Fruit fly (Drosophila melanogaster) whole organism: ENCODE measurements around the gene CG32573.

Experiments used
- CG8478 ChIP-seq: fragments of >200 bp; optimal IDR thresholded peaks from 2 replicates; lab custom pipeline; 2018; ENCODE audit warnings: inconsistent platforms
- Dll ChIP-seq: fragments of >200 bp; optimal IDR thresholded peaks from 2 replicates; lab custom pipeline; 2017
- EcR ChIP-seq, 2 experiments: fragments of >200 bp; optimal IDR thresholded peaks; 2 replicates each; lab custom pipeline; 2017; ENCODE audit warnings: missing biosample characterization in 2 of 2, missing genetic modification characterization in 2 of 2, missing genetic modification reagents in 2 of 2
- pan ChIP-seq: fragments of >200 bp; optimal IDR thresholded peaks from 2 replicates; lab custom pipeline; 2017
- psq ChIP-seq: fragments of >200 bp; optimal IDR thresholded peaks from 2 replicates; lab custom pipeline; 2017

DNA sequence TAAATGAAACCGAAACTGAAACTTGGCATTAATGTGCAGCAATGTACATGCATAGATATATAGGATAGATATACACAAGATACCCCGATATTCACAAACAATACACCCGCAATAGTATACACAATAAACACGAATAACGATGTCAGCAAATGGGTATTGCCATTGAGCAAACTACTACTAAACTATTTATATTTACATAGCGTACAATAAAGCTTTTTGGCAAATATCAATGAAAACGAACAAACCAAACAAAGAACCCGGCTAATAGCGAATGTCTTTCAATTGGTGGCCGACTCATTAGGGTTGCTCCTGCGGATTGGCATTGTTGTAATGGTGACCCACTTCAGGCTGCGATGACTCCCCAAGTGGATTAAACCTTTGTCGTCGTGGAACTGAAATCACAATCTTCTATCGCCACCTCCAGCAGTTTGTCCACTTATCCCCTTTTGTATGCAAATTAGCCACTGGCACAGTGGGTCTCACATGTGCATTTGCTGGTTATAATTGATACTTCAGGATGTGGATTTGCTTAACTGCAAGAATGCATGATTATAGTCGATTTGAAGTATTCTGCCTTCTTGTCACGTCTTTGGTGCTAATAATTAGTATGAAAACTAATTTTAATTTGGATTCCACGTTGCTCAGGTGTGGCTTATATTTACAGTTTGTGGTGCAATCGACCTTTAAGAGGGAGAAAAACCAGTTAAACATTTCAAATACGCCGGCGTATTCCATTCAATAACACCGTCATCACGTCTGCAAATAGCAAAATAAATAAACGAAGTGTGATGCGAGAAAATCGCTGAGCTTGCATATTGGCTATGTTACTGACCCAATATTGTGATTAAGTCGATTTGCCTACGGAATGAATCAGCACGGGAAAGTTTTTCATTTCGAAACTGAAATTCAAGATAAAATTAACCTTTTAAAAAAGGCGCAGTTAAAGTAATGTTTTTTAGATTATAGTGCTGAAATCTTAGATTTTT is 805 bp upstream of the CG32573 start:
- TF ChIP-seq Dll (lab: Kevin White, UChicago), result no peak
- no peak for TF ChIP-seq EcR (GFP tag; optimal IDR thresholded peaks at IDR 0.05; lab: Kevin White, UChicago)
- TF ChIP-seq psq (lab: Kevin White, UChicago), result no peak
- TF ChIP-seq pan (lab: Kevin White, UChicago), result no peak
- no peak for TF ChIP-seq CG8478 (lab: Kevin White, UChicago)
